Worm (Caenorhabditis elegans): ENCODE measurements around the gene C30F2.2.

Gene C30F2.2

DNA sequence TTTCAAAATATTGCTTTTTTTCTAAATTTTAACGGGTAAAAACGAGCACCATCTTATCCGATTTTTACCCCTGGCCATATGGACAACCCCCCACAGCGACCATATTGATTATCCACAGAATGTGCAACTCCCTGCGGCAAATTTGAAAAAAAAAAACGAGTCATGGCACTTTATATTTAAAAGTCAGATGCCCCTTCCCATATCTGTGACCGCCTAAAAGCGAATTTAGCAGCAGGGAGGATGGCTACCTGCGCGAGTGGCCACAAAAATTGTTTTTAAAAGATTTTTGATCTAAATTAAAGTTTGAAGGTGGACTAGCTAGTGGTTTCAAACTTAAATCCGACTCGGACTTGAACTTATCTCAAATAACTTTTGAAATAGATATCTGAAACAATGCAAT lies 28.6 kb downstream of the C30F2.2 start (continued):
- TF ChIP-seq lir-3 (tag; optimal IDR thresholded peaks at IDR 0.05; ENCODE audit: poor library complexity) (peak; percentile 84), ceh-82 (tag; optimal IDR thresholded peaks at IDR 0.05) (peak; percentile 97 to 99 (median 99)), dpl-1 (GFP tag; optimal IDR thresholded peaks at IDR 0.05) (peak; percentile 45 to 70 (median 56)), tbx-2 (tag; optimal IDR thresholded peaks at IDR 0.05) (peak; percentile 98), irx-1 (tag; optimal IDR thresholded peaks at IDR 0.05) (peak; percentile 98), nhr-77 (tag; optimal IDR thresholded peaks at IDR 0.05) (peak; percentile 98), aha-1 (tag; optimal IDR thresholded peaks at IDR 0.05) (peak; percentile 57), ztf-11 (tag; optimal IDR thresholded peaks at IDR 0.05) (peak; percentile 18 to 76)

DNA sequence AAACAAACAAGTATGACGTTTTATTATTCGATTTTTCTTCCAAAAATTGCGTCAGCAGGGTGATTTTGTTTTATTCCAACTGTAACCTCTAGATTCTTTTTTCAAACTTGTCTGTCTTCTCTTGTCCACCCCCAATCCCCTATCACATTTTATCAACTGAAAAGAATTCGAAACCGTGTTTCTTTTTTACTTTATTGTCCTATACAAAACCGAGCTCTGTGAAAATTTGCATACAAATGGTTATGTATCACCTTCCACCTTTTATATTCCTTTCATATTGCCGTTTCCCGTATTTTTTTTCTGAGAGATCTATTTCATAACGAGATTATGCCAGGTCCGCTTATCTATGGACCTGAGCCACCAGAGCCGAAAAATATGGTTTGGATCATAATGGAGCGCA lies 29.8 kb downstream of the C30F2.2 start, which contains the start of gene T27A8.7:
Gene T27A8.7, plus strand, starts transcription at position 301 of the 400 bp plus-strand sequence.
- TF ChIP-seq mef-2 (tag; optimal IDR thresholded peaks at IDR 0.05), result no peak
- TF ChIP-seq ceh-63 (GFP tag; optimal IDR thresholded peaks at IDR 0.05), result no peak
- no peak for TF ChIP-seq efl-1 (optimal IDR thresholded peaks at IDR 0.05)
- peak in 1 of 2 experiments; percentile 3 for TF ChIP-seq efl-1 (GFP tag; optimal IDR thresholded peaks at IDR 0.05 in 1 of 2)
- no peak for TF ChIP-seq mdl-1 (tag; optimal IDR thresholded peaks at IDR 0.05)
- TF ChIP-seq nhr-11 (tag; optimal IDR thresholded peaks at IDR 0.05), result no peak
- no peak for TF ChIP-seq lsy-2 (tag; optimal IDR thresholded peaks at IDR 0.05)
- no peak for TF ChIP-seq nhr-12 (tag; optimal IDR thresholded peaks at IDR 0.05)
- no peak for TF ChIP-seq elt-2 (tag; optimal IDR thresholded peaks at IDR 0.05)

DNA sequence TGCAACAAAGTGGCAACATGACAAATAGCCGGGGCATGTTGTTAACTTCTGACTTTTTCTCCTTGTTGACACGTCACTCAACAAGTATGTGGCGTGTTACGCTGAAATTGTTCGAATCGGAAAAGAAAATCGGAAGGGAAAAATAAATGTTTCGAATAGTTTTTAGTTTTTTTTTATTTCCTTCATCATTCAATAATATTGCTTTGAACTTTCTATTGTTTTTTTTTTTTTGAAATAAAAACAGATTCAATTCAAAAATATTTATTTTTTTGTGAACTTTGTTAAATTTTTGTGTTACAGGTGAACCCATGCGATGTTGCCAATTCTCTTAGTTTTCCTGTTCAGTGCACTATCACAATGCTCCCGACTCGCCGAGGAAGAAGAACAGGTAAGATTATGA lies 35.4 kb downstream of the C30F2.2 start, which contains the start of gene cpd-2:
Gene cpd-2, plus strand, starts transcription at position 301 of the 400 bp plus-strand sequence.
- TF ChIP-seq Y116A8C.19 (tag; optimal IDR thresholded peaks at IDR 0.05; ENCODE audit: borderline replicate concordance), result no peak
- peak; percentile 29 for TF ChIP-seq lin-14 (GFP tag; optimal IDR thresholded peaks at IDR 0.05)
- no peak for TF ChIP-seq nhr-71 (tag; optimal IDR thresholded peaks at IDR 0.05)
- TF ChIP-seq pag-3 (tag; optimal IDR thresholded peaks at IDR 0.05; ENCODE audit: borderline replicate concordance, insufficient read depth), result no peak

DNA sequence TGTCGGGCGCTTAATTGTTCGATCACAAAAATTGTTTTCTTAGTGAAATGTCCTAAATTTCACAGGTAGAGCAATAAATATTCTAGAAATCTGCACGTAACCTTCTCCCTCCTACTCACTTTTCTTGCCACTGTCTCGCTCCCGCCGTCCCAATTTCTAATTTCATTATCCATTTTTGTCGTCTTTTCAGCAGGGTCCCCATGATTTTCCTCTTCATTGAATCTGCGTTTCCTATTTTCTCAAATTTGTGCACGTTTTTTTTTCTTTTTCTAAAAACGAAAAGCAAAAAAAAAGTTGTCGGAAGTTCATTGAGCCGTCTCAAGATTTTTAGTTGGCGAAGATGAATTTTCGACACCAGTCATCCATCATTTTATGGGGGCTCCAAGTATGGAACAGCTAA lies 38.6 kb downstream of the C30F2.2 start:
- no peak for TF ChIP-seq aly-2 (tag; optimal IDR thresholded peaks at IDR 0.05)
- no peak for TF ChIP-seq elt-3 (tag; optimal IDR thresholded peaks at IDR 0.05)
- TF ChIP-seq egl-27 (tag; optimal IDR thresholded peaks at IDR 0.05), result no peak
- no peak for TF ChIP-seq lsy-2 (tag; optimal IDR thresholded peaks at IDR 0.05)
- no peak for TF ChIP-seq sox-4 (tag; optimal IDR thresholded peaks at IDR 0.05)
- TF ChIP-seq blmp-1 (tag; optimal IDR thresholded peaks at IDR 0.05), result no peak
- no peak for TF ChIP-seq lin-39 (tag; optimal IDR thresholded peaks at IDR 0.05)
- no peak for TF ChIP-seq nhr-12 (tag; optimal IDR thresholded peaks at IDR 0.05)
- no peak for TF ChIP-seq ceh-88 (GFP tag; IDR thresholded peaks at IDR 0.05)
- TF ChIP-seq nhr-71 (tag; optimal IDR thresholded peaks at IDR 0.05), result no peak
- TF ChIP-seq fkh-4 (tag; optimal IDR thresholded peaks at IDR 0.05; ENCODE audit: borderline replicate concordance), result no peak

DNA sequence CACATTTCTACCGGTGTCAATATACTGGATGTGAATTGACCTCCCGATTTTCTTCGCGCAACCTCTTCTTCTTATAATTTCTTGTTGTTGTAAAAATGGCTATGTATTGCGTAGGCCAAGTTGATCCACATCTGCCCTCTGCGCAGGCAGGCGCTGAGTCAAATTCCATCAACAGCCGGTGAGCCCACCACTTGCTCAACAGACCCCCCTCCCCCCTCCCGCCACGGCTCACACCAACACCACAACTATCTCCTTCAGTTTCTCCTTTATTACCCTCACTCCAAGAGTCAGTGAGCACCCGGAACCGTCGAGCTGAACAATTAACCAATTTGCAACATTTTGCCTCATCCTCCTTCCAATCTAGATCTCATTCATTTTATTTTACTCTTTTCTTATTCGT lies 40.7 kb downstream of the C30F2.2 start:
- no peak for TF ChIP-seq nhr-19 (GFP tag; conservative IDR thresholded peaks at IDR 0.05)
- no peak for TF ChIP-seq lin-39 (tag; optimal IDR thresholded peaks at IDR 0.05)
- TF ChIP-seq efl-1 (optimal IDR thresholded peaks at IDR 0.05), result no peak
- TF ChIP-seq efl-1 (GFP tag; optimal IDR thresholded peaks at IDR 0.05 in 1 of 2), result peak in 1 of 2 experiments; percentile 49
- TF ChIP-seq nhr-84 (tag; optimal IDR thresholded peaks at IDR 0.05), result no peak
- no peak for TF ChIP-seq skn-1 (tag; optimal IDR thresholded peaks at IDR 0.05)

DNA sequence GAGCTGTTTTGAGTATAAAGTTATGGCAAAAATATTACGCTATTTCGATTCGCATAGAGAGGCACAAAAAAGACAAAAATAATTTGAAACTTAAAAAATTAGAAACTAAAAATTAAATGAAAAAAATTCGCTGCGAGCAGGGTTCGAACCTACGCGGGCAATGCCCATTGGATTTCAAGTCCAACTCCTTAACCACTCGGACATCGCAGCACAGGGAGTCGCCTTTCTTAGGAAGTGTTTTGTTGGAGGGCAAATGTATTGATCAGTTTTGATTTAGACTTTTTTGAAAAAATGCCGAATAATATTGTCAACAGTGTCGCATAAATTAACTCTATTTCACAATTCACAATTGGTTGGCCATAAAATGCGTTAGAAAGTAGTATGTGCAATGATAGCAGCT lies 42.5 kb downstream of the C30F2.2 start:
- TF ChIP-seq ceh-8 (GFP tag; optimal IDR thresholded peaks at IDR 0.05) (no peak), fkh-10 (GFP tag; optimal IDR thresholded peaks at IDR 0.05) (no peak), nhr-85 (tag) (no peak), lin-35 (GFP tag; optimal IDR thresholded peaks at IDR 0.05) (no peak), blmp-1 (tag; optimal IDR thresholded peaks at IDR 0.05) (no peak), nhr-47 (tag; optimal IDR thresholded peaks at IDR 0.05) (peak; percentile 17), zip-4 (GFP tag; optimal IDR thresholded peaks at IDR 0.05) (no peak), nhr-71 (tag; optimal IDR thresholded peaks at IDR 0.05) (peak; percentile 10)
